Worm (Caenorhabditis elegans) whole organism, L4 larva: ENCODE results near the gene lact-5.

ENCODE experiments used
- D1046.2 ChIP-seq: fragments of 200-800 bp; sonication (Bioruptor generic); IDR thresholded peaks from 2 replicates; pipeline ENCODE4 v1.3.6; 2022; ENCODE audit warnings: missing genetic modification characterization, missing compliant biosample characterization
- F49E8.2 ChIP-seq: sonication (generic microtip); optimal IDR thresholded peaks from 2 replicates; lab custom pipeline; 2016; ENCODE audit warnings: missing compliant biosample characterization, mild to moderate bottlenecking, missing genetic modification characterization, borderline replicate concordance
- ZK337.2 ChIP-seq: fragments of 200-800 bp; sonication (Bioruptor generic); IDR thresholded peaks from 2 replicates; pipeline ENCODE4 v1.3.6; 2022; ENCODE audit warnings: missing genetic modification reagents, missing genetic modification characterization, missing compliant biosample characterization
- aha-1 ChIP-seq: fragments of 150-350 bp; peaks from one replicate; lab custom pipeline; 2014; ENCODE audit warnings: missing biosample characterization, missing genetic modification characterization
- aly-2 ChIP-seq: sonication (generic microtip); optimal IDR thresholded peaks from 2 replicates; lab custom pipeline; 2018; ENCODE audit warnings: missing biosample characterization, missing genetic modification characterization
- ama-1 ChIP-seq: fragments of 150-350 bp; optimal IDR thresholded peaks from 2 replicates; lab custom pipeline; 2014; ENCODE audit warnings: inconsistent platforms, mixed read lengths
- arid-1 ChIP-seq: fragments of 200-800 bp; sonication (Bioruptor generic); conservative IDR thresholded peaks from 2 replicates; pipeline ENCODE4 v1.3.6; 2022; ENCODE audit warnings: missing genetic modification reagents, missing genetic modification characterization, missing compliant biosample characterization
- attf-4 ChIP-seq: sonication (generic microtip); optimal IDR thresholded peaks from 3 replicates; lab custom pipeline; 2017; ENCODE audit warnings: missing biosample characterization, missing genetic modification characterization
- ceh-20 ChIP-seq: fragments of 200-800 bp; sonication (Bioruptor generic); IDR thresholded peaks from 2 replicates; pipeline ENCODE4 v1.3.6; 2022; ENCODE audit warnings: missing genetic modification reagents, missing genetic modification characterization, missing compliant biosample characterization
- ceh-32 ChIP-seq: sonication (generic microtip); optimal IDR thresholded peaks from 2 replicates; lab custom pipeline; 2016; ENCODE audit warnings: mild to moderate bottlenecking, missing genetic modification characterization, missing compliant biosample characterization; ENCODE audit not compliant: poor library complexity
- daf-12 ChIP-seq: fragments of 150-350 bp; optimal IDR thresholded peaks from 2 replicates; lab custom pipeline; 2014; ENCODE audit warnings: missing biosample characterization, missing genetic modification reagents, missing genetic modification characterization
- daf-16 ChIP-seq, 3 experiments: sonication (generic microtip); optimal IDR thresholded peaks; 2 replicates each; lab custom pipeline; 2016 to 2017; ENCODE audit warnings: missing genetic modification characterization in 3 of 3, missing genetic modification reagents in 3 of 3, mild to moderate bottlenecking in 2 of 3, missing compliant biosample characterization in 2 of 3, missing biosample characterization in 1 of 3, moderate library complexity in 1 of 3
- dmd-6 ChIP-seq: fragments of 200-800 bp; sonication (Bioruptor generic); IDR thresholded peaks from 2 replicates; pipeline ENCODE4 v1.3.6; 2022; ENCODE audit warnings: missing genetic modification reagents, missing genetic modification characterization, missing compliant biosample characterization
- dve-1 ChIP-seq: sonication (generic microtip); optimal IDR thresholded peaks from 2 replicates; lab custom pipeline; 2017; ENCODE audit warnings: antibody characterized with exemption, mild to moderate bottlenecking, missing genetic modification characterization, missing compliant biosample characterization; ENCODE audit not compliant: insufficient read depth
- egl-43 ChIP-seq: fragments of 200-800 bp; sonication (Bioruptor generic); IDR thresholded peaks from 2 replicates; pipeline ENCODE4 v1.3.6; 2022; ENCODE audit warnings: missing genetic modification reagents, missing genetic modification characterization, missing compliant biosample characterization
- fkh-10 ChIP-seq: fragments of 150-350 bp; optimal IDR thresholded peaks from 2 replicates; lab custom pipeline; 2014; ENCODE audit warnings: missing biosample characterization, missing genetic modification reagents, missing genetic modification characterization
- hlh-11 ChIP-seq: fragments of 200-800 bp; sonication (Bioruptor generic); optimal IDR thresholded peaks from 2 replicates; lab custom pipeline; 2018; ENCODE audit warnings: mild to moderate bottlenecking, missing genetic modification characterization, missing compliant biosample characterization
- lin-1 ChIP-seq: fragments of 200-800 bp; sonication (Bioruptor generic); IDR thresholded peaks from 2 replicates; pipeline ENCODE4 v1.3.6; 2022; ENCODE audit warnings: missing genetic modification reagents, missing genetic modification characterization, missing compliant biosample characterization
- lin-29 ChIP-seq: fragments of 200-800 bp; sonication (Bioruptor generic); IDR thresholded peaks from 2 replicates; pipeline ENCODE4 v1.3.6; 2022; ENCODE audit warnings: missing genetic modification reagents, missing genetic modification characterization, missing compliant biosample characterization
- lsy-2 ChIP-seq, 2 experiments: fragments of 150-350 bp in 1 of 2; sonication (generic microtip) in 1 of 2; optimal IDR thresholded peaks; 2 replicates each; lab custom pipeline; 2014 to 2017; ENCODE audit warnings: missing biosample characterization in 2 of 2, missing genetic modification characterization in 2 of 2
- mdl-1 ChIP-seq, 2 experiments: fragments of 150-350 bp in 1 of 2; sonication (generic microtip) in 1 of 2; optimal IDR thresholded peaks; 2 replicates each; lab custom pipeline; 2014 to 2017; ENCODE audit warnings: missing biosample characterization in 2 of 2, missing genetic modification characterization in 2 of 2
- nhr-11 ChIP-seq: fragments of 150-350 bp; optimal IDR thresholded peaks from 2 replicates; lab custom pipeline; 2014; ENCODE audit warnings: missing biosample characterization, missing genetic modification characterization
- nhr-111 ChIP-seq: fragments of 200-800 bp; sonication (Bioruptor generic); optimal IDR thresholded peaks from 2 replicates; lab custom pipeline; 2018; ENCODE audit warnings: mild to moderate bottlenecking, missing genetic modification characterization, missing compliant biosample characterization
- nhr-28 ChIP-seq: fragments of 150-350 bp; optimal IDR thresholded peaks from 2 replicates; lab custom pipeline; 2014; ENCODE audit warnings: missing biosample characterization, missing genetic modification characterization
- nhr-41 ChIP-seq: fragments of 200-800 bp; sonication (Bioruptor generic); IDR thresholded peaks from 2 replicates; pipeline ENCODE4 v1.3.6; 2022; ENCODE audit warnings: missing genetic modification reagents, missing genetic modification characterization, missing compliant biosample characterization
- php-3 ChIP-seq: fragments of 200-800 bp; sonication (Bioruptor generic); IDR thresholded peaks from 2 replicates; pipeline ENCODE4 v1.3.6; 2022; ENCODE audit warnings: missing genetic modification reagents, missing genetic modification characterization, missing compliant biosample characterization
- pqm-1 ChIP-seq: sonication (generic microtip); optimal IDR thresholded peaks from 2 replicates; lab custom pipeline; 2017; ENCODE audit warnings: missing biosample characterization, missing genetic modification characterization
- set-16 ChIP-seq: fragments of 200-800 bp; sonication (Bioruptor generic); IDR thresholded peaks from 2 replicates; pipeline ENCODE4 v1.3.6; 2022; ENCODE audit warnings: missing genetic modification reagents, missing genetic modification characterization, missing compliant biosample characterization
- tag-97 ChIP-seq: fragments of 200-800 bp; sonication (Bioruptor generic); IDR thresholded peaks from 2 replicates; pipeline ENCODE4 v1.3.6; 2022; ENCODE audit warnings: missing genetic modification characterization, missing compliant biosample characterization
- tra-1 ChIP-seq: fragments of 200-800 bp; sonication (Bioruptor generic); IDR thresholded peaks from 2 replicates; pipeline ENCODE4 v1.3.6; 2022; ENCODE audit warnings: missing genetic modification reagents, missing genetic modification characterization, missing compliant biosample characterization
- unc-39 ChIP-seq: sonication (generic microtip); optimal IDR thresholded peaks from 2 replicates; lab custom pipeline; 2017; ENCODE audit warnings: missing biosample characterization, missing genetic modification characterization
- unc-62 ChIP-seq, 3 experiments: fragments of 150-350 bp in 1 of 3; sonication (generic microtip); optimal IDR thresholded peaks in 2 of 3; peaks in 1 of 3; 1 replicate in 1 of 3; 2 replicates in 2 of 3; lab custom pipeline; 2014 to 2017; ENCODE audit warnings: missing biosample characterization in 3 of 3, missing genetic modification characterization in 3 of 3, missing genetic modification reagents in 3 of 3, missing genotype in 1 of 3
- zfp-2 ChIP-seq: sonication (generic microtip); optimal IDR thresholded peaks from 2 replicates; lab custom pipeline; 2016; ENCODE audit warnings: mild to moderate bottlenecking, missing genetic modification characterization, missing compliant biosample characterization
- zip-11 ChIP-seq: fragments of 200-800 bp; sonication (Bioruptor generic); IDR thresholded peaks from 2 replicates; pipeline ENCODE4 v1.3.6; 2022; ENCODE audit warnings: missing genetic modification characterization, missing compliant biosample characterization
- zip-2 ChIP-seq: fragments of 150-350 bp; optimal IDR thresholded peaks from 2 replicates; lab custom pipeline; 2014; ENCODE audit warnings: missing biosample characterization, missing genetic modification characterization
- ztf-11 ChIP-seq: fragments of 150-350 bp; optimal IDR thresholded peaks from 2 replicates; lab custom pipeline; 2014; ENCODE audit warnings: missing biosample characterization, missing genetic modification characterization
- ztf-7 ChIP-seq: fragments of 150-350 bp; optimal IDR thresholded peaks from 2 replicates; lab custom pipeline; 2014; ENCODE audit warnings: missing biosample characterization, missing genetic modification characterization

The lact-5 gene

DNA sequence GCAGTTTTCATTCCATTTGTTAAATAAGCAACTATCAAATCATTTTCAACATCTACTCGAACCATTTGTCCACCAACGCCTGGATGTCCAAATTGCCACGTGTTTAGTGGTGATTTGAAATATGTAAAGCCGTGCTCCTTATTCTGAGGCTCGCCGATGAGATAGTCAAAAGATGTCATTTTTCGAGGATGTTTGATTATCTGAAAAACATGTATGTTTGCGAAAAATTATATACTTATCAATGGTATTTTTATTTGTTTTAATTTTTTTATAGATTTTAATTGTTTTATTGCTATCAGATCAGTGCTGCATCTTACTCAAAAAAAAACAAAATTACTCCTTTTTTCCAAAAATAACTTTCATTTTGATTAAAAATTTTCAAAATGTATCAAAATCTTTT lies 2.8 kb downstream of the lact-5 start:
- no peak for TF ChIP-seq attf-4
- peak in 1 of 2 experiments; percentile 94 for TF ChIP-seq unc-62 (GFP tag; optimal IDR thresholded peaks at IDR 0.05 in 1 of 2; lab: Kevin White, UChicago)
- TF ChIP-seq unc-62 (tag; optimal IDR thresholded peaks at IDR 0.05; lab: Kevin White, UChicago): no peak
- TF ChIP-seq, all 104 proteins: peak for 1

DNA sequence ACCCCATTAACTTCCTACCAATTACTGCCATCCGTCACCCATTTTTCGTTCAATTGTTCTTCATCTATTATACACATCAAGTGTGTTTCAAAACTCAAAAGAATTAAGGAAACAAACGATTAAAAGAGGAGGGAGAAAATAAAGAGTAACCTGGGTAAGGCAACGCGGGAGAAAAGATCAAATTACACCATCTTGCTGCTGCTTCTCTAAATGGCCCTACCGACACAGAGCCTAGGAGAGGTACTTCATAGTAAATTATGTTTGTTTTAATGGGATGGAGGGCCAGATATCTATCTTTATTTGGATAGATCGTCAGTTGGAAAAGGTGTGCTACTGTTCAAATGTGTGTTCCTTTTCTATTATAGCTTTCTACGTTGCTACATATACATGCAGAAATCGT lies 6.2 kb downstream of the lact-5 start:
- TF ChIP-seq nhr-41 (no peak), lsy-2 (tag; optimal IDR thresholded peaks at IDR 0.05; lab: Kevin White, UChicago) (no peak), fkh-10 (GFP tag; lab: Kevin White, UChicago) (no peak)

DNA sequence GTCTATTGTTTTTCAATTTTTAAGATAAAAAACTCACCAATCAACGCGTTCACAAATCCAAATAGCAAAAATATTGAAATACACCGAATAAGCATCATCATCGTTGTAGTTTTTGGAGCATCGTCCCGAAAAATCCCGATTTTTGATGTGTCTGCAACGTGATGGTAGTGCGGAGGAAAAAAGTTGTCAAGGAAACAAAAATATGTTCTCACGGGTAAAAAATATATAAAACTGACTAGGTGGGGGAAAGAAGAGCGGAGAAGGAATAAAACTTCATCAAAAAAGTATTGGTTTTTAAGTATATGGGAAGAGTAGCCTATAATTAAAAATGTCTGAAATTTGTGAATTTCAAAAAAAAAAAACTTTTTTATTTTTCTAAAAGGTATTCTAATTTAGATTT lies 9.6 kb downstream of the lact-5 start, which contains the start of gene rig-6:
Gene rig-6, minus strand, starts transcription at position 101 of the 400 bp plus-strand sequence.
- no peak for TF ChIP-seq lin-1 (GFP tag; lab: Robert Waterston, UW)
- no peak for TF ChIP-seq set-16 (GFP tag; lab: Robert Waterston, UW)
- TF ChIP-seq ceh-20 (GFP tag; lab: Robert Waterston, UW): no peak
- TF ChIP-seq D1046.2 (GFP tag; lab: Robert Waterston, UW): no peak
- TF ChIP-seq ztf-11 (tag; lab: Kevin White, UChicago): no peak
- TF ChIP-seq mdl-1 (tag; optimal IDR thresholded peaks at IDR 0.05; lab: Kevin White, UChicago): no peak
- TF ChIP-seq tra-1 (GFP tag; lab: Robert Waterston, UW): no peak
- TF ChIP-seq nhr-11: no peak
- no peak for TF ChIP-seq nhr-41
- no peak for TF ChIP-seq attf-4
- TF ChIP-seq nhr-111 (GFP tag; lab: Kevin White, UChicago): no peak
- no peak for TF ChIP-seq lin-29
- no peak for TF ChIP-seq zfp-2 (tag; lab: Kevin White, UChicago)
- no peak for TF ChIP-seq aha-1 (tag; lab: Kevin White, UChicago)
- TF ChIP-seq, all 104 proteins: peak for 0

DNA sequence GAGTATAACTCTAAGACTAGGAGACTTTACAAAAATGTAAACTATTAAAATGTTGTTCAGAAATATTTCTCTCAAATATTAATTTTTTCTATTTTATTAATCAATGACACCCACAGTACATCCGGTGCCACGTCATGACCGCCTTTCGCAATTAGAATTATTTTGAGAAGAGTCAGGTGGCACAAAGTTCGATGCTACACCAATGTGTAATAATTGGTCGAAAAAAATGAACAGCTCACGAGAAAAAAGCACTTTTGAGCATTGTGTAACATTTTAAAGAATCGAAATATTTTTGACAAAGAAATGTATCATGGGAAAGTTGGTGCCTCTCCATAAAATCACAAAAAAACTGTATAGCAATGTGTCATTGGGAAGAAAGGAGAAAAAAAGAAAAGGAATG lies 14.8 kb downstream of the lact-5 start:
- TF ChIP-seq hlh-11 (tag; lab: Kevin White, UChicago) (no peak), daf-16 (GFP tag; optimal IDR thresholded peaks at IDR 0.05; lab: Kevin White, UChicago) (peak in 1 of 2 experiments; percentile 18), daf-16 (tag; optimal IDR thresholded peaks at IDR 0.05; lab: Kevin White, UChicago) (no peak)

DNA sequence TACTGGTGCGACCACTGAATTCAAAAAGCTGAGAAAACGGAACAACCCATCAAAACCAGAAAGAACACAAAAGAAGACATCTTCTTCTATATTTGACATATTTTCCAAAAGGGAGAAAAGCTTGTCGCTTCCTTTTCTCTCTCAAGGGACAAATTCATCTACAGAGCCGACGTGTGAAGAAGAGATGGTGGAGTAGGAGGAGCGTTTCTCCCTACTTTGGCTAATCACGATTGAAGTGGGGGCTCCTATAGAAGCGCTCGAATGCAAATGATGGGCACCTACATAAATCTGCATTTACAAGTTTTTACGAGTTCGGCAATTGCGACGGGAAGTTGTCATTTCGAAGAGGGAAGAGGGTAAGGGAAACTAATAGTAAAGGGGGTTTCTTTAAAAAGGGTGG lies 15.3 kb downstream of the lact-5 start:
- TF ChIP-seq ceh-20 (GFP tag; lab: Robert Waterston, UW): peak; percentile 35; the same call in 1 of the 2 replicates
- no peak for TF ChIP-seq F49E8.2
- no peak for TF ChIP-seq arid-1 (GFP tag; lab: Robert Waterston, UW)
- no peak for TF ChIP-seq ceh-32 (tag; lab: Kevin White, UChicago)
- TF ChIP-seq unc-62 (GFP tag; optimal IDR thresholded peaks at IDR 0.05 in 1 of 2; lab: Kevin White, UChicago): peak in 1 of 2 experiments; percentile 81
- no peak for TF ChIP-seq unc-62 (tag; optimal IDR thresholded peaks at IDR 0.05; lab: Kevin White, UChicago)
- no peak for TF ChIP-seq ztf-7
- no peak for TF ChIP-seq egl-43 (GFP tag; lab: Robert Waterston, UW)
- peak in 1 of 2 experiments; percentile 16 for TF ChIP-seq lsy-2 (tag; optimal IDR thresholded peaks at IDR 0.05; lab: Kevin White, UChicago)
- TF ChIP-seq zip-11 (GFP tag; lab: Robert Waterston, UW): no peak
- no peak for TF ChIP-seq zip-2 (tag; lab: Kevin White, UChicago)

DNA sequence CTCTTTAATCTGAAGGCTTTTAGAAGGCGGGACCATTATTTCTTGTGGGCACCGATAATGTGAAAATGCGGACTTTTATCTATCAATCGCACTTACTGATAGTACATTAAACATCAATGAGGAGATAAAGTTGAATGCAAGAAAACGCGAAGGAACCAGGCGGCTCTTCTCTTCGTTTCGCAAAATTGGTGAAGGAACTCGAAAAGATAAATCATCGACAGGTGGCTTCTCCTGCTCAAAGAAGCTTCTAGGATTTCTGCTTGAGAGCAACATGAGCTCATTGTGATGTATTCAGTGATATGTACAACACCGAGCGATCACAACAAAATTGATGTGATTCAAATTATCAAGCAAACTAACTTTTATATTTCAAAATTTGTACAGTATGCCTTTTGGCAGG lies 15.7 kb downstream of the lact-5 start:
- TF ChIP-seq tra-1 (GFP tag; lab: Robert Waterston, UW): no peak
- TF ChIP-seq daf-16 (GFP tag; optimal IDR thresholded peaks at IDR 0.05; lab: Kevin White, UChicago): peak in 1 of 2 experiments; percentile 58
- no peak for TF ChIP-seq daf-16 (tag; optimal IDR thresholded peaks at IDR 0.05; lab: Kevin White, UChicago)
- no peak for TF ChIP-seq attf-4
- peak; percentile 36 for TF ChIP-seq nhr-11
- TF ChIP-seq ama-1: no peak

DNA sequence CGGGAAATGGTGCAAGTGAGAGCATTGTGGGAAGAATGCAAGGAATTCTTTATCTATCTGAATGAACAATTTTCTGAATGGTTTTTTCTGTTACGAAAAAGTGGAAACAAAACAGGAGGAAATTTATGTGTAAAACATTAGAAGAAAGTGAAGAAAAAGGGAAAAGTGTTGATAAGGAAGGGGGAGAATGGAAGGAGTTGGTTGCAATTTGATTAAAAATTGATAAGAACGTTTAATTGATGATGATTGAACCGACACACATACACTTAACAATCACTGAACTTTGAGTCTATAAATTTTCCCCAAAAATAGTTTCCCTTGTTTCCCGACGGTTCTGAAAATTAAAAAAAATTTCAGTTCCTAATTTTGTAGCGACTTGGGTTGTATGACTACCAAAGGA lies 18.6 kb downstream of the lact-5 start:
- TF ChIP-seq daf-16 (GFP tag; optimal IDR thresholded peaks at IDR 0.05; lab: Kevin White, UChicago): no peak
- peak; percentile 49 for TF ChIP-seq daf-16 (tag; optimal IDR thresholded peaks at IDR 0.05; lab: Kevin White, UChicago)
- no peak for TF ChIP-seq ZK337.2 (GFP tag; lab: Robert Waterston, UW)
- peak; percentile 66 for TF ChIP-seq nhr-28 (tag; lab: Kevin White, UChicago)
- TF ChIP-seq dmd-6: peak; percentile 42; the same call in 1 of the 2 replicates
- TF ChIP-seq php-3: peak; percentile 64; the same call in 1 of the 2 replicates
- peak; percentile 1 for TF ChIP-seq dve-1 (tag; lab: Kevin White, UChicago)
- TF ChIP-seq tag-97 (GFP tag; lab: Robert Waterston, UW): no peak
- peak; percentile 29 for TF ChIP-seq hlh-11 (tag; lab: Kevin White, UChicago)
- TF ChIP-seq unc-39: no peak
- no peak for TF ChIP-seq daf-12 (tag; lab: Kevin White, UChicago)
- TF ChIP-seq pqm-1 (tag; lab: Kevin White, UChicago): peak; percentile 77
- TF ChIP-seq aly-2 (tag; lab: Kevin White, UChicago): no peak
